Fruit fly (Drosophila melanogaster) whole organism, embryonic: ENCODE data around the gene Agpat2.

Experiments used
- Asciz ChIP-seq: fragments of 200-800 bp; sonication (Bioruptor generic); optimal IDR thresholded peaks from 2 replicates; lab custom pipeline; 2017; ENCODE audit warnings: missing biosample characterization, mild to moderate bottlenecking, missing genetic modification characterization, missing genetic modification reagents
- Awh ChIP-seq: fragments of 200-800 bp; sonication (Bioruptor generic); IDR thresholded peaks from 2 replicates; pipeline ENCODE4, ENCODE4 v1.3.6; 2022; ENCODE audit warnings: missing biosample characterization, missing genetic modification characterization
- CG10565 ChIP-seq: fragments of 200-800 bp; sonication (Bioruptor generic); optimal IDR thresholded peaks from 3 replicates; lab custom pipeline; 2016; ENCODE audit warnings: missing biosample characterization, mild to moderate bottlenecking, missing genetic modification characterization
- CG11247 ChIP-seq: fragments of 200-800 bp; sonication (Bioruptor generic); IDR thresholded peaks from 2 replicates; pipeline ENCODE4 v1.3.6; 2022; ENCODE audit warnings: missing biosample characterization, missing genetic modification characterization
- CG12104 ChIP-seq: fragments of 200-800 bp; sonication (Bioruptor generic); optimal IDR thresholded peaks from 3 replicates; lab custom pipeline; 2016; ENCODE audit warnings: missing biosample characterization, missing genetic modification characterization
- CG1233 ChIP-seq: fragments of 200-800 bp; sonication (Bioruptor generic); optimal IDR thresholded peaks from 4 replicates; lab custom pipeline; 2018; ENCODE audit warnings: missing biosample characterization, mild to moderate bottlenecking, missing genetic modification characterization
- CG13775 ChIP-seq: fragments of 200-800 bp; sonication (Bioruptor generic); optimal IDR thresholded peaks from 3 replicates; lab custom pipeline; 2017; ENCODE audit warnings: missing biosample characterization, mild to moderate bottlenecking, missing genetic modification characterization
- CG14710 ChIP-seq: fragments of 200-800 bp; sonication (Bioruptor generic); optimal IDR thresholded peaks from 3 replicates; lab custom pipeline; 2019; ENCODE audit warnings: missing biosample characterization, mild to moderate bottlenecking, missing genetic modification characterization, moderate library complexity
- CG18011 ChIP-seq: fragments of 200-800 bp; sonication (Bioruptor generic); optimal IDR thresholded peaks from 2 replicates; lab custom pipeline; 2017; ENCODE audit warnings: missing biosample characterization, missing genetic modification characterization, mild to moderate bottlenecking, moderate library complexity, missing genotype
- CG18262 ChIP-seq: fragments of 200-800 bp; optimal IDR thresholded peaks from 3 replicates; lab custom pipeline; 2019; ENCODE audit warnings: missing biosample characterization, mild to moderate bottlenecking, missing genetic modification characterization, moderate library complexity
- CG1832 ChIP-seq: fragments of 200-800 bp; sonication (Bioruptor generic); optimal IDR thresholded peaks from 2 replicates; lab custom pipeline; 2017; ENCODE audit warnings: missing biosample characterization, mild to moderate bottlenecking, missing genetic modification characterization, inconsistent platforms
- CG34376 ChIP-seq: fragments of 200-800 bp; sonication (Bioruptor generic); optimal IDR thresholded peaks from 2 replicates; lab custom pipeline; 2018; ENCODE audit warnings: missing biosample characterization, mild to moderate bottlenecking, missing genetic modification characterization
- CG34422 ChIP-seq: fragments of 200-800 bp; sonication (Bioruptor generic); IDR thresholded peaks from 3 replicates; pipeline ENCODE4 v1.3.6; 2022; ENCODE audit warnings: missing biosample characterization, missing genetic modification characterization
- CG3838 ChIP-seq: fragments of 200-800 bp; sonication (Bioruptor generic); optimal IDR thresholded peaks from 3 replicates; lab custom pipeline; 2016; ENCODE audit warnings: missing biosample characterization, missing genetic modification characterization
- CG5180 ChIP-seq: fragments of 200-800 bp; sonication (Bioruptor generic); optimal IDR thresholded peaks from 3 replicates; lab custom pipeline; 2017; ENCODE audit warnings: missing biosample characterization, missing genetic modification characterization, mild to moderate bottlenecking, moderate library complexity, missing genetic modification reagents
- CG5245 ChIP-seq: fragments of 200-800 bp; sonication (Bioruptor generic); optimal IDR thresholded peaks from 3 replicates; lab custom pipeline; 2016; ENCODE audit warnings: missing biosample characterization, missing genetic modification characterization
- CG6654 ChIP-seq: fragments of 200-800 bp; sonication (Bioruptor generic); optimal IDR thresholded peaks from 2 replicates; lab custom pipeline; 2017; ENCODE audit warnings: missing biosample characterization, mild to moderate bottlenecking, missing genetic modification characterization
- CG7745 ChIP-seq: fragments of 200-800 bp; sonication (Bioruptor generic); optimal IDR thresholded peaks from 2 replicates; lab custom pipeline; 2018; ENCODE audit warnings: missing biosample characterization, mild to moderate bottlenecking, missing genetic modification characterization, moderate library complexity
- CG7928 ChIP-seq: fragments of 200-800 bp; sonication (Bioruptor generic); optimal IDR thresholded peaks from 2 replicates; lab custom pipeline; 2017; ENCODE audit warnings: missing biosample characterization, mild to moderate bottlenecking, missing genetic modification characterization
- CG7963 ChIP-seq: fragments of 200-800 bp; sonication (Bioruptor generic); IDR thresholded peaks from 3 replicates; pipeline ENCODE4 v1.3.6; 2022; ENCODE audit warnings: missing biosample characterization, missing genetic modification characterization; ENCODE audit not compliant: partially characterized antibody
- D ChIP-seq, 2 experiments: fragments of 200-800 bp in 1 of 2; fragments of >200 bp in 1 of 2; sonication (Bioruptor generic) in 1 of 2; optimal IDR thresholded peaks; 2 replicates in 1 of 2; 3 replicates in 1 of 2; lab custom pipeline; 2017; ENCODE audit warnings: mild to moderate bottlenecking in 1 of 2, missing biosample characterization in 1 of 2, missing genetic modification characterization in 1 of 2, missing genetic modification reagents in 1 of 2
- D19A ChIP-seq: fragments of 200-800 bp; optimal IDR thresholded peaks from 3 replicates; lab custom pipeline; 2019; ENCODE audit warnings: missing biosample characterization, mild to moderate bottlenecking, missing genetic modification characterization, moderate library complexity
- Dbx ChIP-seq: fragments of 200-800 bp; sonication (Bioruptor generic); IDR thresholded peaks from 3 replicates; pipeline ENCODE4 v1.3.6; 2022; ENCODE audit warnings: missing biosample characterization, missing genetic modification characterization
- Hr78 ChIP-seq, 2 experiments: fragments of 200-800 bp in 1 of 2; fragments of >200 bp in 1 of 2; sonication (Bioruptor generic) in 1 of 2; optimal IDR thresholded peaks; 2 replicates each; lab custom pipeline; 2017 to 2019; ENCODE audit warnings: missing biosample characterization in 2 of 2, missing genetic modification characterization in 2 of 2, mild to moderate bottlenecking in 1 of 2, moderate library complexity in 1 of 2
- Mad ChIP-seq: fragments of 200-800 bp; sonication (Bioruptor generic); optimal IDR thresholded peaks from 2 replicates; lab custom pipeline; 2016; ENCODE audit warnings: missing biosample characterization, missing genetic modification characterization
- Med ChIP-seq: fragments of 200-800 bp; sonication (Bioruptor generic); peaks from one replicate; lab custom pipeline; 2016; ENCODE audit warnings: missing biosample characterization, missing genetic modification characterization, mild to moderate bottlenecking, inconsistent platforms, moderate library complexity
- amos ChIP-seq: fragments of 200-800 bp; sonication (Bioruptor generic); IDR thresholded peaks from 2 replicates; pipeline ENCODE4 v1.3.6; 2022; ENCODE audit warnings: missing biosample characterization, missing genetic modification characterization; ENCODE audit not compliant: partially characterized antibody
- ara ChIP-seq: fragments of 200-800 bp; sonication (Bioruptor generic); IDR thresholded peaks from 2 replicates; pipeline ENCODE4 v1.3.6; 2022; ENCODE audit warnings: missing biosample characterization, missing genetic modification characterization
- ash1 ChIP-seq: fragments of 200-800 bp; sonication (Bioruptor generic); optimal IDR thresholded peaks from 2 replicates; lab custom pipeline; 2018; ENCODE audit warnings: missing biosample characterization, mild to moderate bottlenecking, missing genetic modification characterization
- btn ChIP-seq: fragments of 200-800 bp; sonication (Bioruptor generic); optimal IDR thresholded peaks from 2 replicates; lab custom pipeline; 2016; ENCODE audit warnings: missing biosample characterization, missing genetic modification characterization
- chinmo ChIP-seq: fragments of 200-800 bp; sonication (Bioruptor generic); IDR thresholded peaks from 4 replicates; pipeline ENCODE4 v1.3.6; 2022; ENCODE audit warnings: missing biosample characterization, missing genetic modification characterization; ENCODE audit not compliant: partially characterized antibody
- ci ChIP-seq: fragments of 200-800 bp; sonication (Bioruptor generic); IDR thresholded peaks from 3 replicates; pipeline ENCODE4 v1.3.6; 2022; ENCODE audit warnings: missing biosample characterization, missing genetic modification characterization
- crol ChIP-seq: fragments of 200-800 bp; sonication (Bioruptor generic); IDR thresholded peaks from 2 replicates; pipeline ENCODE4 v1.3.6; 2022; ENCODE audit warnings: missing biosample characterization, missing genetic modification characterization
- dan ChIP-seq: fragments of 200-800 bp; sonication (Bioruptor generic); IDR thresholded peaks from 2 replicates; pipeline ENCODE4 v1.3.6; 2022; ENCODE audit warnings: missing biosample characterization, missing genetic modification characterization
- fu2 ChIP-seq: fragments of 200-800 bp; sonication (Bioruptor generic); optimal IDR thresholded peaks from 2 replicates; lab custom pipeline; 2016; ENCODE audit warnings: missing biosample characterization, missing genetic modification characterization
- gsb ChIP-seq: fragments of 200-800 bp; sonication (Bioruptor generic); IDR thresholded peaks from 2 replicates; pipeline ENCODE4 v1.3.6; 2022; ENCODE audit warnings: missing biosample characterization, missing genetic modification characterization
- h ChIP-seq: fragments of >200 bp; optimal IDR thresholded peaks from 2 replicates; lab custom pipeline; 2017
- lbe ChIP-seq: fragments of 200-800 bp; sonication (Bioruptor generic); optimal IDR thresholded peaks from 2 replicates; lab custom pipeline; 2016; ENCODE audit warnings: missing biosample characterization, mild to moderate bottlenecking, missing genetic modification characterization
- mam ChIP-seq: fragments of 200-800 bp; sonication (Bioruptor generic); optimal IDR thresholded peaks from 3 replicates; lab custom pipeline; 2016; ENCODE audit warnings: missing biosample characterization, missing genetic modification characterization
- otp ChIP-seq: fragments of 200-800 bp; sonication (Bioruptor generic); IDR thresholded peaks from 3 replicates; pipeline ENCODE4, ENCODE4 v1.3.6; 2022; ENCODE audit warnings: missing biosample characterization, missing genetic modification characterization
- pho ChIP-seq: fragments of 200-800 bp; sonication (Bioruptor generic); optimal IDR thresholded peaks from 2 replicates; lab custom pipeline; 2016; ENCODE audit warnings: missing biosample characterization, missing genetic modification characterization
- sc ChIP-seq, 3 experiments: fragments of >200 bp in 2 of 3; fragments of 200-800 bp in 1 of 3; sonication (Bioruptor generic) in 1 of 3; optimal IDR thresholded peaks; 2 replicates in 2 of 3; 3 replicates in 1 of 3; lab custom pipeline; 2017; ENCODE audit warnings: mild to moderate bottlenecking in 1 of 3, missing biosample characterization in 1 of 3, missing genetic modification characterization in 1 of 3, missing genetic modification reagents in 1 of 3
- scrt ChIP-seq: fragments of 200-800 bp; sonication (Bioruptor generic); optimal IDR thresholded peaks from 2 replicates; lab custom pipeline; 2018; ENCODE audit warnings: missing biosample characterization, mild to moderate bottlenecking, missing genetic modification characterization, moderate library complexity
- sim ChIP-seq: fragments of 200-800 bp; sonication (Bioruptor generic); IDR thresholded peaks from 2 replicates; pipeline ENCODE4 v1.3.6; 2022; ENCODE audit warnings: missing biosample characterization, missing genetic modification characterization
- sob ChIP-seq: fragments of 200-800 bp; sonication (Bioruptor generic); IDR thresholded peaks from 2 replicates; pipeline ENCODE4 v1.3.6; 2022; ENCODE audit warnings: missing biosample characterization, missing genetic modification characterization
- tll ChIP-seq, 2 experiments: fragments of 200-800 bp in 1 of 2; fragments of >200 bp in 1 of 2; sonication (Bioruptor generic) in 1 of 2; optimal IDR thresholded peaks; 2 replicates each; lab custom pipeline; 2017 to 2019; ENCODE audit warnings: missing biosample characterization in 2 of 2, missing genetic modification characterization in 2 of 2, mild to moderate bottlenecking in 1 of 2, moderate library complexity in 1 of 2
- toy ChIP-seq: fragments of 200-800 bp; sonication (Bioruptor generic); IDR thresholded peaks from 2 replicates; pipeline ENCODE4 v1.3.6; 2022; ENCODE audit warnings: missing biosample characterization, missing genetic modification characterization
- zen ChIP-seq: fragments of 200-800 bp; sonication (Bioruptor generic); optimal IDR thresholded peaks from 3 replicates; lab custom pipeline; 2018; ENCODE audit warnings: missing biosample characterization, mild to moderate bottlenecking, missing genetic modification characterization, moderate library complexity

Gene Agpat2

DNA sequence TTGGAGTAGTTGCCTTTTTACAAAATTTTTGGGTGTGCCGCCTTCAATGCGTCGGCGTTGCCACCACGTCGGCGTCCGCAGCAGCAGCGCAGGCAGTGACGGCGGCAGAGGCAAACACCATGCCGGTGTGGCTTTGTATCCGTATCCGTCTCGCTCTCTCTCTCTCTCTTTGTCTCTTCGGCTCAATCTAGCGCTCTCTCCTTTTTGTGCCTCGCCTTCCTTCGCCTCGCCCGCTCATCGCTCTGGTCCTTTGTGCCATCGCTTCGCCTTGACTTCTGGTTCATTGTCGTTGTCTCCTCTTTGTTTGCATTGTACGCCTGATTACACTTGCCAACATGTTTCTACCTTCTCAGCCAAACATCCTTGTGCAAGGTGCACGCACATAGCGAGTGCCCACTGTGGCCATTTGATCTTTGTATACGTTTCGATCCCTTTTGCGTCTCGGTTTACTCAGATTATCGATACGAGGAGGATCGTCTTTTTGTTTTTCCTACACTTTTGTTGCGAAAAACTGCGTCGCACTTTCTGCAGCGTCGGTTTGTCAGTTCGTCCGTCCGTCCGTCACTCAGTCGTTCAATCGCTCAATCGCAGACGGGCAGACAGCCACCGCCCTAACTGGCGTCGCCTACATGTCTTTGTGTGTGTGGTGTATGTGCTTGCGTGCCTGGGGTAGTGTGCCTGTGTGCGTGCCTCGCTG is 47.3 kb downstream of the Agpat2 start (continued):
- TF ChIP-seq sob (GFP tag; lab: Robert Waterston, UW) (no peak), CG6654 (GFP tag; lab: Kevin White, UChicago) (no peak), btn (GFP tag; lab: Kevin White, UChicago) (peak; percentile 29), CG7928 (GFP tag; lab: Kevin White, UChicago) (no peak), fu2 (no peak), Hr78 (GFP tag; optimal IDR thresholded peaks at IDR 0.05; lab: Kevin White, UChicago) (no peak), h (no peak), otp (GFP tag; lab: Robert Waterston, UW) (peak; percentile 36; the same call in 1 of the 3 replicates), scrt (GFP tag; lab: Kevin White, UChicago) (no peak), CG12104 (GFP tag; lab: Kevin White, UChicago) (no peak), sim (GFP tag; lab: Robert Waterston, UW) (0 out of 2 replicates have a peak, but pooled peaks have one; percentile 5), ci (peak; percentile 29; the same call in 1 of the 3 replicates), D (optimal IDR thresholded peaks at IDR 0.05; lab: Kevin White, UChicago) (peak; percentile 99), D (GFP tag; optimal IDR thresholded peaks at IDR 0.05; lab: Kevin White, UChicago) (peak; percentile 23), amos (GFP tag; lab: Robert Waterston, UW) (0 out of 2 replicates have a peak, but pooled peaks have one; percentile 17), CG34422 (GFP tag; lab: Robert Waterston, UW) (peak; percentile 43; the same call in 1 of the 3 replicates), CG5245 (GFP tag; lab: Kevin White, UChicago) (peak; percentile 36), mam (GFP tag; lab: Kevin White, UChicago) (no peak), CG10565 (GFP tag; lab: Kevin White, UChicago) (no peak), dan (GFP tag; lab: Robert Waterston, UW) (no peak), D19A (no peak), CG7745 (tag; lab: Kevin White, UChicago) (no peak), CG11247 (GFP tag; lab: Robert Waterston, UW) (no peak), CG34376 (GFP tag; lab: Kevin White, UChicago) (no peak), pho (no peak), toy (GFP tag; lab: Robert Waterston, UW) (no peak), Med (peak; percentile 80), ara (no peak), CG1832 (peak; percentile 82), gsb (GFP tag; lab: Robert Waterston, UW) (no peak), CG3838 (GFP tag; lab: Kevin White, UChicago) (no peak), CG14710 (tag; lab: Kevin White, UChicago) (no peak), tll (GFP tag; optimal IDR thresholded peaks at IDR 0.05; lab: Kevin White, UChicago) (peak in 1 of 2 experiments; percentile 99), Asciz (no peak), zen (tag; lab: Kevin White, UChicago) (peak; percentile 39), CG18262 (tag; lab: Kevin White, UChicago) (no peak), CG1233 (no peak), CG7963 (GFP tag; lab: Robert Waterston, UW) (no peak), sc (optimal IDR thresholded peaks at IDR 0.05; lab: Kevin White, UChicago) (no peak), sc (GFP tag; optimal IDR thresholded peaks at IDR 0.05; lab: Kevin White, UChicago) (no peak), lbe (GFP tag; lab: Kevin White, UChicago) (peak; percentile 55), Awh (GFP tag; lab: Robert Waterston, UW) (no peak; the same call in 1 of the 2 replicates), crol (GFP tag; lab: Robert Waterston, UW) (no peak; the same call in 1 of the 2 replicates), Dbx (0 out of 3 replicates have a peak, but pooled peaks have one; percentile 49), Mad (GFP tag; lab: Kevin White, UChicago) (no peak), CG5180 (GFP tag; lab: Kevin White, UChicago) (no peak), CG18011 (GFP tag; lab: Kevin White, UChicago) (no peak), chinmo (GFP tag; lab: Robert Waterston, UW) (0 out of 4 replicates have a peak, but pooled peaks have one; percentile 16), ash1 (GFP tag; lab: Kevin White, UChicago) (no peak), CG13775 (no peak)
